Worm (Caenorhabditis elegans) whole organism, L4 larva: ENCODE measurements around the gene str-169.
A peak's percentile ranks its signal among the peaks of the same experiment; 100 is the strongest.

Experiments
- F10B5.3 ChIP-seq: sonication (generic microtip); optimal IDR thresholded peaks from 2 replicates; lab custom pipeline; 2016; ENCODE audit warnings: mild to moderate bottlenecking, missing genetic modification characterization, missing compliant biosample characterization
- F37D6.2 ChIP-seq: sonication (generic microtip); optimal IDR thresholded peaks from 2 replicates; lab custom pipeline; 2016; ENCODE audit warnings: mild to moderate bottlenecking, missing genetic modification characterization, missing compliant biosample characterization
- T20F7.1 ChIP-seq: fragments of 200-800 bp; sonication (Bioruptor generic); optimal IDR thresholded peaks from 2 replicates; lab custom pipeline; 2018; ENCODE audit warnings: mild to moderate bottlenecking, missing genetic modification characterization, missing compliant biosample characterization
- T26A8.4 ChIP-seq: fragments of 200-800 bp; sonication (Bioruptor generic); IDR thresholded peaks from 2 replicates; pipeline ENCODE4 v1.3.6; 2022; ENCODE audit warnings: missing genetic modification characterization, missing compliant biosample characterization
- Y105C5A.15 ChIP-seq: fragments of 200-800 bp; sonication (Bioruptor generic); IDR thresholded peaks from 2 replicates; pipeline ENCODE4 v1.3.6; 2022; ENCODE audit warnings: missing genetic modification characterization, missing compliant biosample characterization
- ZK337.2 ChIP-seq: fragments of 200-800 bp; sonication (Bioruptor generic); IDR thresholded peaks from 2 replicates; pipeline ENCODE4 v1.3.6; 2022; ENCODE audit warnings: missing genetic modification reagents, missing genetic modification characterization, missing compliant biosample characterization
- attf-4 ChIP-seq: sonication (generic microtip); optimal IDR thresholded peaks from 3 replicates; lab custom pipeline; 2017; ENCODE audit warnings: missing biosample characterization, missing genetic modification characterization
- ceh-32 ChIP-seq: sonication (generic microtip); optimal IDR thresholded peaks from 2 replicates; lab custom pipeline; 2016; ENCODE audit warnings: mild to moderate bottlenecking, missing genetic modification characterization, missing compliant biosample characterization; ENCODE audit not compliant: poor library complexity
- ceh-62 ChIP-seq: sonication (generic microtip); optimal IDR thresholded peaks from 2 replicates; lab custom pipeline; 2017; ENCODE audit warnings: missing biosample characterization, missing genetic modification characterization
- ctbp-1 ChIP-seq: fragments of 200-800 bp; sonication (Bioruptor generic); IDR thresholded peaks from 2 replicates; pipeline ENCODE4 v1.3.6; 2022; ENCODE audit warnings: missing genetic modification reagents, missing genetic modification characterization, missing compliant biosample characterization
- daf-12 ChIP-seq: fragments of 150-350 bp; optimal IDR thresholded peaks from 2 replicates; lab custom pipeline; 2014; ENCODE audit warnings: missing biosample characterization, missing genetic modification reagents, missing genetic modification characterization
- daf-16 ChIP-seq, 3 experiments: sonication (generic microtip); optimal IDR thresholded peaks; 2 replicates each; lab custom pipeline; 2016 to 2017; ENCODE audit warnings: missing genetic modification characterization in 3 of 3, missing genetic modification reagents in 3 of 3, mild to moderate bottlenecking in 2 of 3, missing compliant biosample characterization in 2 of 3, missing biosample characterization in 1 of 3, moderate library complexity in 1 of 3
- daf-8 ChIP-seq: fragments of 200-800 bp; sonication (Bioruptor generic); IDR thresholded peaks from 2 replicates; pipeline ENCODE4 v1.3.6; 2022; ENCODE audit warnings: missing genetic modification characterization, missing compliant biosample characterization
- dmd-6 ChIP-seq: fragments of 200-800 bp; sonication (Bioruptor generic); IDR thresholded peaks from 2 replicates; pipeline ENCODE4 v1.3.6; 2022; ENCODE audit warnings: missing genetic modification reagents, missing genetic modification characterization, missing compliant biosample characterization
- dmd-8 ChIP-seq: fragments of 200-800 bp; sonication (Bioruptor generic); IDR thresholded peaks from 2 replicates; pipeline ENCODE4 v1.3.6; 2022; ENCODE audit warnings: missing genetic modification characterization, missing compliant biosample characterization
- dmd-9 ChIP-seq: fragments of 200-800 bp; sonication (Bioruptor generic); IDR thresholded peaks from 2 replicates; pipeline ENCODE4 v1.3.6; 2022; ENCODE audit warnings: missing genetic modification reagents, missing genetic modification characterization, missing compliant biosample characterization
- duxl-1 ChIP-seq: sonication (generic microtip); optimal IDR thresholded peaks from 2 replicates; lab custom pipeline; 2016; ENCODE audit warnings: mild to moderate bottlenecking, missing genetic modification characterization, moderate library complexity, missing compliant biosample characterization; ENCODE audit not compliant: poor library complexity
- egl-27 ChIP-seq: sonication (generic microtip); optimal IDR thresholded peaks from 3 replicates; lab custom pipeline; 2017; ENCODE audit warnings: missing biosample characterization, missing genetic modification reagents, missing genetic modification characterization
- lim-7 ChIP-seq: fragments of 200-800 bp; sonication (Bioruptor generic); IDR thresholded peaks from 2 replicates; pipeline ENCODE4 v1.3.6; 2022; ENCODE audit warnings: missing genetic modification characterization, missing compliant biosample characterization
- lin-15B ChIP-seq: fragments of 150-350 bp; sonication (generic microtip); optimal IDR thresholded peaks from 3 replicates; lab custom pipeline; 2014; ENCODE audit warnings: missing biosample characterization, missing genetic modification characterization
- lin-39 ChIP-seq: fragments of 150-350 bp; optimal IDR thresholded peaks from 2 replicates; lab custom pipeline; 2014; ENCODE audit warnings: missing biosample characterization, missing genetic modification reagents, missing genetic modification characterization
- mdt-29 ChIP-seq: fragments of 200-800 bp; sonication (Bioruptor generic); IDR thresholded peaks from 2 replicates; pipeline ENCODE4 v1.3.6; 2022; ENCODE audit warnings: missing genetic modification reagents, missing genetic modification characterization, missing compliant biosample characterization
- mep-1 ChIP-seq: fragments of 150-350 bp; sonication (generic microtip); optimal IDR thresholded peaks from 3 replicates; lab custom pipeline; 2014; ENCODE audit warnings: missing biosample characterization, missing genetic modification characterization
- mes-2 ChIP-seq: sonication (generic microtip); optimal IDR thresholded peaks from 2 replicates; lab custom pipeline; 2016; ENCODE audit warnings: missing genotype, mild to moderate bottlenecking, missing genetic modification characterization, missing compliant biosample characterization; ENCODE audit not compliant: poor library complexity, severe bottlenecking
- mxl-2 ChIP-seq: fragments of 200-800 bp; sonication (Bioruptor generic); conservative IDR thresholded peaks from 2 replicates; pipeline ENCODE4 v1.3.6; 2022; ENCODE audit warnings: missing genetic modification reagents, missing genetic modification characterization, missing compliant biosample characterization
- nhr-102 ChIP-seq: sonication (generic microtip); optimal IDR thresholded peaks from 2 replicates; lab custom pipeline; 2016; ENCODE audit warnings: mild to moderate bottlenecking, missing genetic modification characterization, moderate library complexity, missing compliant biosample characterization
- nhr-237 ChIP-seq: sonication (generic microtip); optimal IDR thresholded peaks from 2 replicates; lab custom pipeline; 2017; ENCODE audit warnings: missing biosample characterization, missing genetic modification characterization
- nhr-41 ChIP-seq: fragments of 200-800 bp; sonication (Bioruptor generic); IDR thresholded peaks from 2 replicates; pipeline ENCODE4 v1.3.6; 2022; ENCODE audit warnings: missing genetic modification reagents, missing genetic modification characterization, missing compliant biosample characterization
- nhr-42 ChIP-seq: fragments of 200-800 bp; sonication (Bioruptor generic); IDR thresholded peaks from 2 replicates; pipeline ENCODE4 v1.3.6; 2022; ENCODE audit warnings: missing genetic modification characterization, missing compliant biosample characterization
- nhr-48 ChIP-seq: sonication (generic microtip); optimal IDR thresholded peaks from 2 replicates; lab custom pipeline; 2016; ENCODE audit warnings: mild to moderate bottlenecking, missing genetic modification characterization, missing compliant biosample characterization
- nhr-6 ChIP-seq: fragments of 150-350 bp; optimal IDR thresholded peaks from 2 replicates; lab custom pipeline; 2014; ENCODE audit warnings: missing biosample characterization, missing genetic modification characterization
- nhr-77 ChIP-seq: fragments of 150-350 bp; optimal IDR thresholded peaks from 2 replicates; lab custom pipeline; 2014; ENCODE audit warnings: missing biosample characterization, missing genetic modification characterization
- pha-4 ChIP-seq, 2 experiments: fragments of 150-350 bp in 1 of 2; fragments of 200-800 bp in 1 of 2; sonication (Bioruptor generic) in 1 of 2; IDR thresholded peaks in 1 of 2; optimal IDR thresholded peaks in 1 of 2; 2 replicates each; pipeline versions ENCODE4 v1.3.6 to Lab custom; 2014 to 2022; ENCODE audit warnings: missing genetic modification characterization in 2 of 2, missing genetic modification reagents in 2 of 2, missing biosample characterization in 1 of 2, missing compliant biosample characterization in 1 of 2
- saeg-2 ChIP-seq: fragments of 200-800 bp; sonication (Bioruptor generic); IDR thresholded peaks from 2 replicates; pipeline ENCODE4 v1.3.6; 2022; ENCODE audit warnings: missing genetic modification reagents, missing genetic modification characterization, missing compliant biosample characterization
- skn-1 ChIP-seq: fragments of 150-350 bp; optimal IDR thresholded peaks from 2 replicates; lab custom pipeline; 2014; ENCODE audit warnings: missing biosample characterization, missing genetic modification characterization
- snpc-4 ChIP-seq: fragments of 150-350 bp; optimal IDR thresholded peaks from 2 replicates; lab custom pipeline; 2014; ENCODE audit warnings: missing biosample characterization, missing genetic modification characterization
- spr-3 ChIP-seq: fragments of 200-800 bp; sonication (Bioruptor generic); optimal IDR thresholded peaks from 2 replicates; lab custom pipeline; 2018; ENCODE audit warnings: mild to moderate bottlenecking, missing genetic modification characterization, missing compliant biosample characterization
- unc-62 ChIP-seq, 3 experiments: fragments of 150-350 bp in 1 of 3; sonication (generic microtip); optimal IDR thresholded peaks in 2 of 3; peaks in 1 of 3; 1 replicate in 1 of 3; 2 replicates in 2 of 3; lab custom pipeline; 2014 to 2017; ENCODE audit warnings: missing biosample characterization in 3 of 3, missing genetic modification characterization in 3 of 3, missing genetic modification reagents in 3 of 3, missing genotype in 1 of 3
- vab-7 ChIP-seq: fragments of 200-800 bp; sonication (Bioruptor generic); IDR thresholded peaks from 2 replicates; pipeline ENCODE4 v1.3.6; 2022; ENCODE audit warnings: missing genetic modification reagents, missing genetic modification characterization, missing compliant biosample characterization
- zag-1 ChIP-seq: fragments of 150-350 bp; optimal IDR thresholded peaks from 2 replicates; lab custom pipeline; 2014; ENCODE audit warnings: missing biosample characterization, missing genetic modification characterization
- zfp-3 ChIP-seq: fragments of 200-800 bp; sonication (Bioruptor generic); conservative IDR thresholded peaks from 2 replicates; pipeline ENCODE4 v1.3.6; 2022; ENCODE audit warnings: missing genetic modification reagents, missing genetic modification characterization, missing compliant biosample characterization
- zip-11 ChIP-seq: fragments of 200-800 bp; sonication (Bioruptor generic); IDR thresholded peaks from 2 replicates; pipeline ENCODE4 v1.3.6; 2022; ENCODE audit warnings: missing genetic modification characterization, missing compliant biosample characterization
- ztf-11 ChIP-seq: fragments of 150-350 bp; optimal IDR thresholded peaks from 2 replicates; lab custom pipeline; 2014; ENCODE audit warnings: missing biosample characterization, missing genetic modification characterization
- ztf-7 ChIP-seq: fragments of 150-350 bp; optimal IDR thresholded peaks from 2 replicates; lab custom pipeline; 2014; ENCODE audit warnings: missing biosample characterization, missing genetic modification characterization

str-169 gene

ce11 chrIV:4915689-4916088 lies 30.2 kb upstream of the str-169 start, which contains the start of gene str-155:
Gene str-155 (plus strand): TSS chrIV:4915989.
- TF ChIP-seq unc-62 (GFP tag; optimal IDR thresholded peaks at IDR 0.05 in 1 of 2; lab: Kevin White, UChicago) (peak in 1 of 2 experiments; percentile 65), unc-62 (tag; optimal IDR thresholded peaks at IDR 0.05; lab: Kevin White, UChicago) (no peak), pha-4 (GFP tag; IDR thresholded peaks at IDR 0.05; lab: Robert Waterston, UW) (no peak), pha-4 (tag; optimal IDR thresholded peaks at IDR 0.05; lab: Kevin White, UChicago) (no peak)

ce11 chrIV:4917774-4918173 lies 28.1 kb upstream of the str-169 start, which contains the start of gene str-158:
Gene str-158 (plus strand): TSS chrIV:4918074.
- TF ChIP-seq lin-39 (tag; lab: Kevin White, UChicago) (no peak), saeg-2 (GFP tag; lab: Robert Waterston, UW) (no peak), zfp-3 (GFP tag; lab: Robert Waterston, UW) (no peak), nhr-237 (tag; lab: Kevin White, UChicago) (no peak), mes-2 (tag; lab: Kevin White, UChicago) (no peak), ceh-32 (tag; lab: Kevin White, UChicago) (no peak), zip-11 (GFP tag; lab: Robert Waterston, UW) (no peak), dmd-9 (no peak), ceh-62 (tag; lab: Kevin White, UChicago) (no peak), mdt-29 (GFP tag; lab: Robert Waterston, UW) (no peak), lim-7 (GFP tag; lab: Robert Waterston, UW) (no peak), vab-7 (GFP tag; lab: Robert Waterston, UW) (no peak), nhr-42 (no peak), dmd-6 (no peak), nhr-77 (tag; lab: Kevin White, UChicago) (no peak), duxl-1 (tag; lab: Kevin White, UChicago) (no peak), egl-27 (tag; lab: Kevin White, UChicago) (no peak), skn-1 (tag; lab: Kevin White, UChicago) (no peak), ztf-11 (tag; lab: Kevin White, UChicago) (no peak), F10B5.3 (tag; lab: Kevin White, UChicago) (no peak)

- TF ChIP-seq daf-16 (GFP tag; optimal IDR thresholded peaks at IDR 0.05; lab: Kevin White, UChicago): no peak
- TF ChIP-seq daf-16 (tag; optimal IDR thresholded peaks at IDR 0.05; lab: Kevin White, UChicago): peak; percentile 30
- no peak for TF ChIP-seq daf-12 (tag; lab: Kevin White, UChicago)
- TF ChIP-seq spr-3: no peak
Measured at ce11 chrIV:4930045-4930444, 15.8 kb upstream of the str-169 start, which contains the start of gene Y9C9A.8. Gene Y9C9A.8 (plus strand): TSS chrIV:4930345.

- TF ChIP-seq nhr-102 (peak; percentile 60), zag-1 (tag; lab: Kevin White, UChicago) (no peak), attf-4 (tag; lab: Kevin White, UChicago) (no peak), nhr-48 (tag; lab: Kevin White, UChicago) (no peak), mes-2 (tag; lab: Kevin White, UChicago) (no peak), lim-7 (GFP tag; lab: Robert Waterston, UW) (no peak), snpc-4 (tag; lab: Kevin White, UChicago) (peak; percentile 82), nhr-6 (tag; lab: Kevin White, UChicago) (no peak), ctbp-1 (GFP tag; lab: Robert Waterston, UW) (no peak), ztf-7 (tag; lab: Kevin White, UChicago) (peak; percentile 41), mep-1 (tag; lab: Kevin White, UChicago) (no peak), dmd-8 (no peak), ZK337.2 (GFP tag; lab: Robert Waterston, UW) (0 out of 2 replicates have a peak, but pooled peaks have one; percentile 59), daf-8 (GFP tag; lab: Robert Waterston, UW) (no peak), lin-15B (tag; lab: Kevin White, UChicago) (no peak), daf-16 (GFP tag; optimal IDR thresholded peaks at IDR 0.05; lab: Kevin White, UChicago) (peak in 1 of 2 experiments; percentile 56), daf-16 (tag; optimal IDR thresholded peaks at IDR 0.05; lab: Kevin White, UChicago) (peak; percentile 48), nhr-41 (GFP tag; lab: Robert Waterston, UW) (no peak), F37D6.2 (no peak), T26A8.4 (GFP tag; lab: Robert Waterston, UW) (no peak), T20F7.1 (GFP tag; lab: Kevin White, UChicago) (no peak), mxl-2 (GFP tag; lab: Robert Waterston, UW) (no peak; the same call in 1 of the 2 replicates), Y105C5A.15 (GFP tag; lab: Robert Waterston, UW) (no peak), nhr-42 (no peak)
Measured at ce11 chrIV:4930754-4931322, 15.0 kb upstream of the str-169 start.
